Worm (Caenorhabditis elegans) whole organism, late embryonic: ENCODE results near the gene C50E10.2.

ENCODE experiments used
- pha-4 ChIP-seq: fragments of 150-350 bp; optimal IDR thresholded peaks from 2 replicates; lab custom pipeline; 2018; ENCODE audit warnings: missing biosample characterization, missing genetic modification reagents, missing genetic modification characterization
- tbx-7 ChIP-seq: sonication (generic microtip); optimal IDR thresholded peaks from 2 replicates; lab custom pipeline; 2016; ENCODE audit warnings: missing genotype, missing genetic modification characterization, missing compliant biosample characterization
- zip-5 ChIP-seq: sonication (generic microtip); optimal IDR thresholded peaks from 2 replicates; lab custom pipeline; 2016; ENCODE audit warnings: missing genetic modification characterization, missing compliant biosample characterization

ce11 chrII:12309614-12310013 is at the start of gene C50E10.2:
- TF ChIP-seq tbx-7 (tag; lab: Kevin White, UChicago) (no peak), zip-5 (tag; lab: Kevin White, UChicago) (no peak), pha-4 (no peak)
